Worm (Caenorhabditis elegans) whole organism, early embryonic: ENCODE data around the gene clec-158.

Experiments used
- ama-1 ChIP-seq: fragments of 150-350 bp; optimal IDR thresholded peaks from 2 replicates; lab custom pipeline; 2014
- hmg-4 ChIP-seq: fragments of 200-800 bp; sonication (Bioruptor generic); optimal IDR thresholded peaks from 2 replicates; lab custom pipeline; 2018; ENCODE audit warnings: mild to moderate bottlenecking, missing genetic modification characterization, missing compliant biosample characterization

DNA sequence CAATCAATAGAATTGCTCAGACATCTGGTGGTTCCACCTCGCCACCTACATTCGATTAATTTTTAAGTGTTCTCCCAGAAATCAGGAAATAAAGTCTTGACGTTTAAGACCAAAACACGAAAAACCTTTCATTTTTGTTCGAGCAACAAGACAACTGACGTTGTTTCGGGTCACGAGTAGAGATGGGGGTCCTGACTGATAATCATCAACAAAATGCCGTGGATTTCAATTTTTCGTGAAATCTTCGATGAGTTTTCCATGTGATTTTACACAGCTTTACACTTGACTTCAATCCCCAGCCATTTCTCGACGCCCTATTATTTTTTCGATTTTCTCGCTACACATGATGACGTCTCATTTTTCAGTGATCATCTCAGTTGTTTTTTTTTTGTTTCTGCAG is 11.7 kb upstream of the clec-158 start:
- TF ChIP-seq hmg-4 (GFP tag; lab: Kevin White, UChicago) = no peak
- no peak for TF ChIP-seq ama-1 (lab: Kevin White, UChicago)
